Fruit fly (Drosophila melanogaster) whole organism, embryonic: ENCODE results near the gene CG13086.

Experiments used
- CG30431 ChIP-seq: fragments of 200-800 bp; sonication (Bioruptor generic); optimal IDR thresholded peaks from 2 replicates; lab custom pipeline; 2017; ENCODE audit warnings: missing biosample characterization, missing genetic modification characterization
- pum ChIP-seq: fragments of 200-800 bp; sonication (Bioruptor generic); optimal IDR thresholded peaks from 2 replicates; lab custom pipeline; 2016; ENCODE audit warnings: missing biosample characterization, missing genetic modification characterization

- TF ChIP-seq CG30431 (GFP tag; lab: Kevin White, UChicago) (no peak), pum (GFP tag; lab: Kevin White, UChicago) (no peak)
Observed at dm6 chr2L:19364622-19365021, 447 bp downstream of the CG13086 start.
